Fruit fly (Drosophila melanogaster) whole organism, prepupa: ENCODE results near the gene prtp.

Experiments used
- Blimp-1 ChIP-seq: fragments of 200-800 bp; sonication (Bioruptor generic); optimal IDR thresholded peaks from 3 replicates; lab custom pipeline; 2017; ENCODE audit warnings: missing biosample characterization, missing genetic modification characterization, mild to moderate bottlenecking, moderate library complexity, missing genetic modification reagents
- CG11902 ChIP-seq: fragments of 200-800 bp; sonication (Bioruptor generic); optimal IDR thresholded peaks from 3 replicates; lab custom pipeline; 2016; ENCODE audit warnings: missing biosample characterization, missing genetic modification characterization
- CG15336 ChIP-seq: fragments of 200-800 bp; sonication (Bioruptor generic); IDR thresholded peaks from 2 replicates; pipeline ENCODE4 v1.3.6; 2022; ENCODE audit warnings: missing biosample characterization, missing genetic modification characterization
- CG1621 ChIP-seq: fragments of 200-800 bp; sonication (Bioruptor generic); optimal IDR thresholded peaks from 3 replicates; lab custom pipeline; 2018; ENCODE audit warnings: missing biosample characterization, mild to moderate bottlenecking, missing genetic modification characterization
- CG31627 ChIP-seq: fragments of 200-800 bp; sonication (Bioruptor generic); optimal IDR thresholded peaks from 3 replicates; lab custom pipeline; 2016; ENCODE audit warnings: missing biosample characterization, missing genetic modification characterization
- CG32006 ChIP-seq: fragments of 200-800 bp; sonication (Bioruptor generic); optimal IDR thresholded peaks from 3 replicates; lab custom pipeline; 2017; ENCODE audit warnings: missing biosample characterization, mild to moderate bottlenecking, missing genetic modification characterization
- CG6854 ChIP-seq: fragments of 200-800 bp; sonication (Bioruptor generic); optimal IDR thresholded peaks from 2 replicates; lab custom pipeline; 2017; ENCODE audit warnings: missing biosample characterization, mild to moderate bottlenecking, missing genetic modification characterization
- CG7368 ChIP-seq: fragments of 200-800 bp; sonication (Bioruptor generic); optimal IDR thresholded peaks from 3 replicates; lab custom pipeline; 2016; ENCODE audit warnings: missing biosample characterization, missing genetic modification characterization
- CG8319 ChIP-seq: fragments of 200-800 bp; sonication (Bioruptor generic); optimal IDR thresholded peaks from 3 replicates; lab custom pipeline; 2016; ENCODE audit warnings: missing biosample characterization, missing genetic modification characterization
- CG8632 ChIP-seq: fragments of 200-800 bp; sonication (Bioruptor generic); optimal IDR thresholded peaks from 3 replicates; lab custom pipeline; 2016; ENCODE audit warnings: missing biosample characterization, missing genetic modification characterization
- Lpt ChIP-seq: fragments of 200-800 bp; sonication (Bioruptor generic); optimal IDR thresholded peaks from 3 replicates; lab custom pipeline; 2016; ENCODE audit warnings: missing biosample characterization, missing genetic modification characterization
- Sox102F ChIP-seq: fragments of 200-800 bp; sonication (Bioruptor generic); optimal IDR thresholded peaks from 2 replicates; lab custom pipeline; 2016; ENCODE audit warnings: missing biosample characterization, mild to moderate bottlenecking, missing genetic modification characterization
- acj6 ChIP-seq: fragments of 200-800 bp; sonication (Bioruptor generic); optimal IDR thresholded peaks from 3 replicates; lab custom pipeline; 2016; ENCODE audit warnings: missing biosample characterization, missing genetic modification characterization
- svp ChIP-seq: fragments of 200-800 bp; sonication (Bioruptor generic); peaks from one replicate; lab custom pipeline; 2016; ENCODE audit warnings: missing biosample characterization, missing genetic modification characterization

- no peak for TF ChIP-seq CG8319 (GFP tag; lab: Kevin White, UChicago)
- no peak for TF ChIP-seq CG11902 (GFP tag; lab: Kevin White, UChicago)
- no peak for TF ChIP-seq CG32006 (GFP tag; lab: Kevin White, UChicago)
- no peak for TF ChIP-seq CG8632 (GFP tag; lab: Kevin White, UChicago)
- TF ChIP-seq acj6 (GFP tag; lab: Kevin White, UChicago): no peak
- TF ChIP-seq Sox102F (GFP tag; lab: Kevin White, UChicago): no peak
- TF ChIP-seq CG6854 (GFP tag; lab: Kevin White, UChicago): no peak
- TF ChIP-seq CG1621 (tag; lab: Kevin White, UChicago): no peak
- TF ChIP-seq CG7368 (GFP tag; lab: Kevin White, UChicago): no peak
- TF ChIP-seq svp (GFP tag; lab: Kevin White, UChicago): peak; percentile 83
- TF ChIP-seq CG15336 (GFP tag; lab: Robert Waterston, UW): no peak
- TF ChIP-seq Lpt: no peak
- TF ChIP-seq CG31627: no peak
- TF ChIP-seq Blimp-1 (GFP tag; lab: Kevin White, UChicago): no peak
Measured at dm6 chrX:11687666-11688492, 28.7 kb upstream of the prtp start.
